Worm (Caenorhabditis elegans): ENCODE measurements around the gene erp-44.2.

The erp-44.2 gene

ce11 chrIV:7796432-7797113 lies 37.9 kb downstream of the erp-44.2 start, which contains the start of gene sgo-1 (continued):
- no peak for TF ChIP-seq sdz-38 (tag; optimal IDR thresholded peaks at IDR 0.05)
- no peak for TF ChIP-seq ztf-26 (tag; optimal IDR thresholded peaks at IDR 0.05)
- TF ChIP-seq zfh-2 (GFP tag; conservative IDR thresholded peaks at IDR 0.05) = no peak
- TF ChIP-seq F33H1.4 (GFP tag; IDR thresholded peaks at IDR 0.05) = peak; percentile 100
- TF ChIP-seq rpc-1 (optimal IDR thresholded peaks at IDR 0.05) = no peak
- TF ChIP-seq rpc-1 (tag; optimal IDR thresholded peaks at IDR 0.05) = no peak
- TF ChIP-seq hmg-1.2 (GFP tag; IDR thresholded peaks at IDR 0.05) = peak; percentile 68
- peak; percentile 69 for TF ChIP-seq hrde-1 (tag; optimal IDR thresholded peaks at IDR 0.05; ENCODE audit: borderline replicate concordance)
- TF ChIP-seq sea-2 (GFP tag; IDR thresholded peaks at IDR 0.05) = no peak
- no peak for TF ChIP-seq fkh-3 (tag; optimal IDR thresholded peaks at IDR 0.05)
- TF ChIP-seq snpc-1.1 (tag; optimal IDR thresholded peaks at IDR 0.05; ENCODE audit: insufficient read depth) = peak; percentile 53
- no peak for TF ChIP-seq pha-4 (tag; optimal IDR thresholded peaks at IDR 0.05)
- peak; percentile 66; the same call in 1 of the 2 replicates for TF ChIP-seq ceh-100 (GFP tag; IDR thresholded peaks at IDR 0.05)
- TF ChIP-seq Y56A3A.18 (GFP tag; IDR thresholded peaks at IDR 0.05) = no peak
- TF ChIP-seq K11D2.4 (GFP tag; IDR thresholded peaks at IDR 0.05) = no peak
- peak; percentile 35; the same call in 1 of the 2 replicates for TF ChIP-seq cebp-1 (GFP tag; IDR thresholded peaks at IDR 0.05)
- TF ChIP-seq cebp-1 (tag; optimal IDR thresholded peaks at IDR 0.05) = no peak
- no peak for TF ChIP-seq bed-2 (GFP tag; IDR thresholded peaks at IDR 0.05)
- TF ChIP-seq mel-28 (tag; optimal IDR thresholded peaks at IDR 0.05; ENCODE audit: borderline replicate concordance) = no peak
- TF ChIP-seq dox-1 (GFP tag; IDR thresholded peaks at IDR 0.05) = peak; percentile 91
- no peak for TF ChIP-seq F55B11.4 (tag; optimal IDR thresholded peaks at IDR 0.05; ENCODE audit: borderline replicate concordance, insufficient read depth)
- TF ChIP-seq Y67H2A.10 (GFP tag; conservative IDR thresholded peaks at IDR 0.05) = 0 out of 2 replicates have a peak, but pooled peaks have one; percentile 43
- TF ChIP-seq tlf-1 (GFP tag; optimal IDR thresholded peaks at IDR 0.05) = peak; percentile 93
- no peak for TF ChIP-seq egrh-3 (GFP tag; IDR thresholded peaks at IDR 0.05)
- no peak for TF ChIP-seq F57A8.1 (GFP tag; optimal IDR thresholded peaks at IDR 0.05)
- TF ChIP-seq rcor-1 (GFP tag; IDR thresholded peaks at IDR 0.05) = peak; percentile 93
- no peak for TF ChIP-seq nhr-27 (tag; optimal IDR thresholded peaks at IDR 0.05)
- peak; percentile 88 for TF ChIP-seq ekl-4 (GFP tag; IDR thresholded peaks at IDR 0.05)
- no peak for TF ChIP-seq nhr-179 (tag; optimal IDR thresholded peaks at IDR 0.05)
- TF ChIP-seq T07F8.4 (tag; optimal IDR thresholded peaks at IDR 0.05) = no peak
- TF ChIP-seq Y79H2A.3 (GFP tag; conservative IDR thresholded peaks at IDR 0.05) = peak; percentile 87
- TF ChIP-seq lag-1 (GFP tag; IDR thresholded peaks at IDR 0.05) = no peak
- TF ChIP-seq chd-7 (tag; optimal IDR thresholded peaks at IDR 0.05) = no peak
- TF ChIP-seq B0019.2 (GFP tag; conservative IDR thresholded peaks at IDR 0.05) = peak; percentile 90
- no peak for TF ChIP-seq let-526 (GFP tag; IDR thresholded peaks at IDR 0.05)
- TF ChIP-seq athp-1 (tag; optimal IDR thresholded peaks at IDR 0.05) = peak; percentile 70
- TF ChIP-seq attf-6 (GFP tag; IDR thresholded peaks at IDR 0.05) = peak; percentile 85
- no peak for TF ChIP-seq F37B4.10 (GFP tag; IDR thresholded peaks at IDR 0.05)
- TF ChIP-seq hlh-26 (GFP tag; conservative IDR thresholded peaks at IDR 0.05) = no peak
- TF ChIP-seq ccch-3 (GFP tag; optimal IDR thresholded peaks at IDR 0.05) = no peak
- no peak for TF ChIP-seq somi-1 (GFP tag; optimal IDR thresholded peaks at IDR 0.05)
- no peak for TF ChIP-seq aptf-3 (GFP tag; IDR thresholded peaks at IDR 0.05)
- TF ChIP-seq gei-17 (GFP tag; optimal IDR thresholded peaks at IDR 0.05) = no peak
- peak; percentile 98 for TF ChIP-seq Y95B8A.8 (GFP tag; IDR thresholded peaks at IDR 0.05)
- no peak for TF ChIP-seq nfya-1 (tag; optimal IDR thresholded peaks at IDR 0.05; ENCODE audit: borderline replicate concordance, insufficient read depth)
- TF ChIP-seq F49E8.2 (tag; optimal IDR thresholded peaks at IDR 0.05; ENCODE audit: insufficient read depth) = peak; percentile 85
- peak; percentile 98 for TF ChIP-seq madf-8 (GFP tag; conservative IDR thresholded peaks at IDR 0.05)
- TF ChIP-seq F39B2.1 (GFP tag; IDR thresholded peaks at IDR 0.05) = 0 out of 2 replicates have a peak, but pooled peaks have one; percentile 62

All from whole organism, young adult.